Fruit fly (Drosophila melanogaster): Measurements from ENCODE around the gene tal-2A.
A peak's percentile ranks its signal among the peaks of the same experiment; 100 is the strongest.

DNA sequence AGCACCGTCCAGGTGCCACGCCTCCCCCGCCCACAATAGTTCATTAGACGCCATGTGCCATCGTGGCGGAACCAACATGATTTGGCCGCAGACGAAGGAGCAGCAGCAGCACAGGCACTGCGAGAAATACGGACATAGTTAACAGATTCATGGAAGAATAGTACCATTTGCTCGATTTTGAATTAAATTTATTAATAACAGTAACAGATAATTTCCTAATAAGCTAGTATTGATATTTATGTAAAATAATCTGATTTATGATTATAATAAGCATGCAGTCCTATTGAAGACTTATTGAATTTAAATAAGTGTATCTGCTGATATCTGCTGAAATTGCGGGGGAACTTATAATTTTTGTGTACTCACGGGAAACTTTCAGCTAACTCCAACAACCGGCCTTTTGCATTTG lies 15.6 kb upstream of the tal-2A start:
- TF ChIP-seq eg (GFP tag; IDR thresholded peaks at IDR 0.05) (peak; percentile 66), Eip93F (GFP tag; optimal IDR thresholded peaks at IDR 0.05) (no peak), Lpt (GFP tag; optimal IDR thresholded peaks at IDR 0.05) (peak; percentile 54), fkh (GFP tag; optimal IDR thresholded peaks at IDR 0.05) (no peak), CG15336 (GFP tag; IDR thresholded peaks at IDR 0.05) (peak; percentile 81)
